Worm (Caenorhabditis elegans) whole organism, young adult: ENCODE measurements around the gene M163.21.
A peak's percentile ranks its signal among the peaks of the same experiment; 100 is the strongest.

Experiments
- C06A6.2 ChIP-seq: fragments of 200-800 bp; sonication (Bioruptor generic); conservative IDR thresholded peaks from 2 replicates; pipeline ENCODE4 v1.3.6; 2022; ENCODE audit warnings: missing genetic modification characterization, missing compliant biosample characterization
- F22D6.2 ChIP-seq: sonication (generic microtip); optimal IDR thresholded peaks from 2 replicates; lab custom pipeline; 2016; ENCODE audit warnings: mild to moderate bottlenecking, missing genetic modification characterization, missing compliant biosample characterization
- F39B2.1 ChIP-seq: fragments of 200-800 bp; sonication (Bioruptor generic); IDR thresholded peaks from 2 replicates; pipeline ENCODE4 v1.3.6; 2022; ENCODE audit warnings: missing genetic modification reagents, missing genetic modification characterization, missing compliant biosample characterization
- F57A8.1 ChIP-seq: fragments of 200-800 bp; sonication (Bioruptor generic); optimal IDR thresholded peaks from 2 replicates; lab custom pipeline; 2018; ENCODE audit warnings: mild to moderate bottlenecking, missing genetic modification characterization, moderate library complexity, missing compliant biosample characterization
- K11D2.4 ChIP-seq: fragments of 200-800 bp; sonication (Bioruptor generic); IDR thresholded peaks from 2 replicates; pipeline ENCODE4 v1.3.6; 2022; ENCODE audit warnings: missing genetic modification reagents, missing genetic modification characterization, missing compliant biosample characterization
- T07F8.4 ChIP-seq: sonication (generic microtip); optimal IDR thresholded peaks from 2 replicates; lab custom pipeline; 2016; ENCODE audit warnings: mild to moderate bottlenecking, missing genetic modification characterization, moderate library complexity, missing compliant biosample characterization
- Y95B8A.8 ChIP-seq: fragments of 200-800 bp; sonication (Bioruptor generic); IDR thresholded peaks from 2 replicates; pipeline ENCODE4 v1.3.6; 2022; ENCODE audit warnings: missing genetic modification reagents, missing genetic modification characterization, missing compliant biosample characterization
- akir-1 ChIP-seq: fragments of 200-800 bp; sonication (Bioruptor generic); optimal IDR thresholded peaks from 2 replicates; lab custom pipeline; 2018; ENCODE audit warnings: mild to moderate bottlenecking, missing genetic modification characterization, moderate library complexity, missing compliant biosample characterization
- ama-1 ChIP-seq, 3 experiments: fragments of 150-350 bp in 1 of 3; sonication (generic microtip) in 2 of 3; optimal IDR thresholded peaks; 2 replicates each; lab custom pipeline; 2014 to 2018; ENCODE audit warnings: missing biosample characterization in 2 of 3, missing genetic modification characterization in 2 of 3, missing genetic modification reagents in 2 of 3
- atf-7 ChIP-seq: sonication (generic microtip); optimal IDR thresholded peaks from 2 replicates; lab custom pipeline; 2017; ENCODE audit warnings: mild to moderate bottlenecking, missing genetic modification characterization, missing compliant biosample characterization
- athp-1 ChIP-seq: sonication (generic microtip); optimal IDR thresholded peaks from 2 replicates; lab custom pipeline; 2017; ENCODE audit warnings: mild to moderate bottlenecking, missing genetic modification characterization, missing compliant biosample characterization
- ccch-3 ChIP-seq: fragments of 200-800 bp; sonication (Bioruptor generic); optimal IDR thresholded peaks from 2 replicates; lab custom pipeline; 2018; ENCODE audit warnings: mild to moderate bottlenecking, missing genetic modification characterization, missing compliant biosample characterization
- cebp-1 ChIP-seq, 2 experiments: fragments of 200-800 bp in 1 of 2; sonication (Bioruptor generic) in 1 of 2; sonication (generic microtip) in 1 of 2; IDR thresholded peaks in 1 of 2; optimal IDR thresholded peaks in 1 of 2; 2 replicates each; pipeline versions ENCODE4 v1.3.6 to Lab custom; 2017 to 2022; ENCODE audit warnings: missing compliant biosample characterization in 2 of 2, missing genetic modification characterization in 2 of 2, mild to moderate bottlenecking in 1 of 2, missing genetic modification reagents in 1 of 2, moderate library complexity in 1 of 2
- ceh-27 ChIP-seq: fragments of 200-800 bp; sonication (Bioruptor generic); optimal IDR thresholded peaks from 2 replicates; lab custom pipeline; 2018; ENCODE audit warnings: mild to moderate bottlenecking, missing genetic modification characterization, moderate library complexity, missing compliant biosample characterization
- ceh-40 ChIP-seq: fragments of 200-800 bp; sonication (Bioruptor generic); IDR thresholded peaks from 2 replicates; pipeline ENCODE4 v1.3.6; 2022; ENCODE audit warnings: missing genetic modification characterization, missing compliant biosample characterization
- ceh-91 ChIP-seq: fragments of 200-800 bp; sonication (Bioruptor generic); IDR thresholded peaks from 2 replicates; pipeline ENCODE4 v1.3.6; 2022; ENCODE audit warnings: missing genetic modification reagents, missing genetic modification characterization, missing compliant biosample characterization
- chd-7 ChIP-seq: sonication (generic microtip); optimal IDR thresholded peaks from 2 replicates; lab custom pipeline; 2016; ENCODE audit warnings: mild to moderate bottlenecking, missing genetic modification characterization, moderate library complexity, missing compliant biosample characterization
- dpff-1 ChIP-seq: sonication (generic microtip); optimal IDR thresholded peaks from 2 replicates; lab custom pipeline; 2017; ENCODE audit warnings: mild to moderate bottlenecking, missing genetic modification characterization, missing compliant biosample characterization
- dpl-1 ChIP-seq: fragments of 150-350 bp; optimal IDR thresholded peaks from 2 replicates; lab custom pipeline; 2014; ENCODE audit warnings: missing biosample characterization, missing genetic modification reagents, missing genetic modification characterization
- egl-44 ChIP-seq: fragments of 200-800 bp; sonication (Bioruptor generic); IDR thresholded peaks from 2 replicates; pipeline ENCODE4 v1.3.6; 2022; ENCODE audit warnings: missing genetic modification reagents, missing genetic modification characterization, missing compliant biosample characterization
- egrh-3 ChIP-seq: fragments of 200-800 bp; sonication (Bioruptor generic); IDR thresholded peaks from 2 replicates; pipeline ENCODE4 v1.3.6; 2022; ENCODE audit warnings: missing genetic modification reagents, missing genetic modification characterization, missing compliant biosample characterization
- fkh-3 ChIP-seq: sonication (generic microtip); optimal IDR thresholded peaks from 2 replicates; lab custom pipeline; 2016; ENCODE audit warnings: mild to moderate bottlenecking, missing genetic modification characterization, missing compliant biosample characterization
- hsf-1 ChIP-seq: fragments of 200-800 bp; sonication (Bioruptor generic); IDR thresholded peaks from 2 replicates; pipeline ENCODE4 v1.3.6; 2022; ENCODE audit warnings: missing genetic modification reagents, missing genetic modification characterization, missing compliant biosample characterization
- let-526 ChIP-seq: fragments of 200-800 bp; sonication (Bioruptor generic); IDR thresholded peaks from 2 replicates; pipeline ENCODE4 v1.3.6; 2022; ENCODE audit warnings: missing genetic modification reagents, missing genetic modification characterization, missing compliant biosample characterization
- let-607 ChIP-seq, 2 experiments: fragments of 200-800 bp in 1 of 2; sonication (Bioruptor generic) in 1 of 2; sonication (generic microtip) in 1 of 2; optimal IDR thresholded peaks; 2 replicates each; lab custom pipeline; 2016 to 2018; ENCODE audit warnings: mild to moderate bottlenecking in 2 of 2, missing compliant biosample characterization in 2 of 2, missing genetic modification characterization in 2 of 2, moderate library complexity in 2 of 2, missing genotype in 1 of 2
- lin-54 ChIP-seq: fragments of 200-800 bp; sonication (Bioruptor generic); optimal IDR thresholded peaks from 2 replicates; lab custom pipeline; 2018; ENCODE audit warnings: mild to moderate bottlenecking, missing genetic modification characterization, missing compliant biosample characterization
- lir-1 ChIP-seq: fragments of 200-800 bp; sonication (Bioruptor generic); conservative IDR thresholded peaks from 2 replicates; pipeline ENCODE4 v1.3.6; 2022; ENCODE audit warnings: missing genetic modification reagents, missing genetic modification characterization, missing compliant biosample characterization
- lsl-1 ChIP-seq: fragments of 200-800 bp; sonication (Bioruptor generic); optimal IDR thresholded peaks from 2 replicates; lab custom pipeline; 2018; ENCODE audit warnings: mild to moderate bottlenecking, missing genetic modification characterization, moderate library complexity, missing compliant biosample characterization
- lsy-27 ChIP-seq: sonication (generic microtip); optimal IDR thresholded peaks from 2 replicates; lab custom pipeline; 2017; ENCODE audit warnings: missing genetic modification characterization, mild to moderate bottlenecking, missing compliant biosample characterization, antibody characterized with exemption, missing genotype, borderline replicate concordance; ENCODE audit not compliant: insufficient read depth
- madf-8 ChIP-seq: fragments of 200-800 bp; sonication (Bioruptor generic); conservative IDR thresholded peaks from 2 replicates; pipeline ENCODE4 v1.3.6; 2022; ENCODE audit warnings: missing genetic modification reagents, missing genetic modification characterization, missing compliant biosample characterization
- mcd-1 ChIP-seq: fragments of 200-800 bp; sonication (Bioruptor generic); IDR thresholded peaks from 2 replicates; pipeline ENCODE4 v1.3.6; 2022; ENCODE audit warnings: missing genetic modification reagents, missing genetic modification characterization, missing compliant biosample characterization
- nfya-2 ChIP-seq: fragments of 200-800 bp; sonication (Bioruptor generic); IDR thresholded peaks from 2 replicates; pipeline ENCODE4 v1.3.6; 2022; ENCODE audit warnings: missing genetic modification reagents, missing genetic modification characterization, missing compliant biosample characterization
- nhr-80 ChIP-seq: sonication (generic microtip); optimal IDR thresholded peaks from 2 replicates; lab custom pipeline; 2016; ENCODE audit warnings: missing genetic modification characterization, missing compliant biosample characterization
- nhr-90 ChIP-seq: sonication (generic microtip); optimal IDR thresholded peaks from 2 replicates; lab custom pipeline; 2016; ENCODE audit warnings: missing genotype, mild to moderate bottlenecking, missing genetic modification characterization, missing compliant biosample characterization
- pbrm-1 ChIP-seq: fragments of 200-800 bp; sonication (Bioruptor generic); IDR thresholded peaks from 2 replicates; pipeline ENCODE4 v1.3.6; 2022; ENCODE audit warnings: missing genetic modification reagents, missing genetic modification characterization, missing compliant biosample characterization
- pha-4 ChIP-seq: fragments of 150-350 bp; sonication (generic microtip); optimal IDR thresholded peaks from 2 replicates; lab custom pipeline; 2014; ENCODE audit warnings: missing biosample characterization, missing genetic modification reagents, missing genetic modification characterization
- rcor-1 ChIP-seq: fragments of 200-800 bp; sonication (Bioruptor generic); IDR thresholded peaks from 2 replicates; pipeline ENCODE4 v1.3.6; 2022; ENCODE audit warnings: missing genetic modification reagents, missing genetic modification characterization, missing compliant biosample characterization
- snpc-3.4 ChIP-seq: sonication (generic microtip); optimal IDR thresholded peaks from 2 replicates; lab custom pipeline; 2017; ENCODE audit warnings: missing genetic modification characterization, mild to moderate bottlenecking, missing compliant biosample characterization, antibody characterized with exemption, moderate library complexity, missing genotype, missing genetic modification reagents
- somi-1 ChIP-seq: fragments of 200-800 bp; sonication (Bioruptor generic); optimal IDR thresholded peaks from 2 replicates; lab custom pipeline; 2018; ENCODE audit warnings: mild to moderate bottlenecking, missing genetic modification characterization, missing compliant biosample characterization
- sptf-2 ChIP-seq: fragments of 200-800 bp; sonication (Bioruptor generic); optimal IDR thresholded peaks from 2 replicates; lab custom pipeline; 2018; ENCODE audit warnings: mild to moderate bottlenecking, missing genetic modification characterization, missing compliant biosample characterization
- tbp1 ChIP-seq: fragments of 200-800 bp; sonication (Bioruptor generic); optimal IDR thresholded peaks from 2 replicates; lab custom pipeline; 2018; ENCODE audit warnings: mild to moderate bottlenecking, missing genetic modification characterization, missing compliant biosample characterization
- xnd-1 ChIP-seq: sonication (generic microtip); optimal IDR thresholded peaks from 2 replicates; lab custom pipeline; 2016; ENCODE audit warnings: missing genotype, missing genetic modification reagents, missing genetic modification characterization, missing compliant biosample characterization
- zfh-2 ChIP-seq: fragments of 200-800 bp; sonication (Bioruptor generic); conservative IDR thresholded peaks from 2 replicates; pipeline ENCODE4 v1.3.6; 2022; ENCODE audit warnings: missing genetic modification reagents, missing genetic modification characterization, missing compliant biosample characterization
- zim-3 ChIP-seq: sonication (generic microtip); optimal IDR thresholded peaks from 2 replicates; lab custom pipeline; 2017; ENCODE audit warnings: mild to moderate bottlenecking, missing genetic modification characterization, moderate library complexity, missing compliant biosample characterization
- ztf-18 ChIP-seq: sonication (generic microtip); optimal IDR thresholded peaks from 2 replicates; lab custom pipeline; 2016; ENCODE audit warnings: missing genotype, mild to moderate bottlenecking, missing genetic modification characterization, missing compliant biosample characterization
- ztf-22 ChIP-seq: fragments of 200-800 bp; sonication (Bioruptor generic); optimal IDR thresholded peaks from 2 replicates; lab custom pipeline; 2018; ENCODE audit warnings: mild to moderate bottlenecking, missing genetic modification characterization, moderate library complexity, missing compliant biosample characterization
- ztf-3 ChIP-seq: fragments of 200-800 bp; sonication (Bioruptor generic); optimal IDR thresholded peaks from 2 replicates; lab custom pipeline; 2018; ENCODE audit warnings: mild to moderate bottlenecking, missing genetic modification characterization, missing compliant biosample characterization

The M163.21 gene

ce11 chrX:14502116-14502587 lies 35.5 kb downstream of the M163.21 start:
- no peak for TF ChIP-seq T07F8.4 (tag; lab: Kevin White, UChicago)
- TF ChIP-seq Y95B8A.8 (GFP tag; lab: Robert Waterston, UW): peak; percentile 61; the same call in 1 of the 2 replicates
- TF ChIP-seq lin-54: peak; percentile 12
- TF ChIP-seq dpl-1 (GFP tag; lab: Kevin White, UChicago): no peak
- 0 out of 2 replicates have a peak, but pooled peaks have one; percentile 43 for TF ChIP-seq egl-44 (GFP tag; lab: Robert Waterston, UW)
- no peak for TF ChIP-seq egrh-3
- TF ChIP-seq mcd-1 (GFP tag; lab: Robert Waterston, UW): no peak
- TF ChIP-seq nfya-2: no peak
- no peak for TF ChIP-seq akir-1 (GFP tag; lab: Kevin White, UChicago)
- TF ChIP-seq snpc-3.4 (tag; lab: Kevin White, UChicago): no peak
- TF ChIP-seq sptf-2: no peak
- no peak for TF ChIP-seq hsf-1 (GFP tag; lab: Robert Waterston, UW)
- no peak for TF ChIP-seq lsl-1 (GFP tag; lab: Kevin White, UChicago)
- TF ChIP-seq ceh-91 (GFP tag; lab: Robert Waterston, UW): no peak
- no peak for TF ChIP-seq lsy-27 (tag; lab: Kevin White, UChicago)
- TF ChIP-seq C06A6.2 (GFP tag; lab: Robert Waterston, UW): peak; percentile 74
- TF ChIP-seq zim-3 (tag; lab: Kevin White, UChicago): peak; percentile 3
- TF ChIP-seq lir-1 (GFP tag; lab: Robert Waterston, UW): peak; percentile 66
- no peak; the same call in 1 of the 2 replicates for TF ChIP-seq zfh-2 (GFP tag; lab: Robert Waterston, UW)
- TF ChIP-seq chd-7 (tag; lab: Kevin White, UChicago): peak; percentile 72
- peak; percentile 89 for TF ChIP-seq nhr-80 (tag; lab: Kevin White, UChicago)
- no peak for TF ChIP-seq ama-1 (optimal IDR thresholded peaks at IDR 0.05; lab: Kevin White, UChicago)
- TF ChIP-seq ama-1 (GFP tag; optimal IDR thresholded peaks at IDR 0.05; lab: Kevin White, UChicago): no peak
- TF ChIP-seq let-526: peak; percentile 74; the same call in 1 of the 2 replicates
- no peak for TF ChIP-seq F57A8.1 (GFP tag; lab: Kevin White, UChicago)
- no peak for TF ChIP-seq rcor-1 (GFP tag; lab: Robert Waterston, UW)
- TF ChIP-seq dpff-1: peak; percentile 17
- no peak for TF ChIP-seq athp-1 (tag; lab: Kevin White, UChicago)
- peak; percentile 91 for TF ChIP-seq ztf-22
- TF ChIP-seq ztf-18 (tag; lab: Kevin White, UChicago): peak; percentile 18
- peak; percentile 43 for TF ChIP-seq tbp1 (GFP tag; lab: Kevin White, UChicago)
- TF ChIP-seq nhr-90 (tag; lab: Kevin White, UChicago): peak; percentile 68
- peak; percentile 90 for TF ChIP-seq somi-1 (GFP tag; lab: Kevin White, UChicago)
- TF ChIP-seq xnd-1 (tag; lab: Kevin White, UChicago): no peak
- no peak for TF ChIP-seq ztf-3 (GFP tag; lab: Kevin White, UChicago)
- peak; percentile 33 for TF ChIP-seq pha-4 (tag; lab: Kevin White, UChicago)
- no peak for TF ChIP-seq ceh-40 (GFP tag; lab: Robert Waterston, UW)
- TF ChIP-seq F22D6.2 (tag; lab: Kevin White, UChicago): peak; percentile 44
- peak; percentile 37; the same call in 1 of the 2 replicates for TF ChIP-seq cebp-1 (GFP tag; IDR thresholded peaks at IDR 0.05; lab: Robert Waterston, UW)
- TF ChIP-seq cebp-1 (tag; optimal IDR thresholded peaks at IDR 0.05; lab: Kevin White, UChicago): peak; percentile 88
- peak; percentile 58 for TF ChIP-seq atf-7
- peak in 1 of 2 experiments; percentile 46 for TF ChIP-seq let-607 (tag; optimal IDR thresholded peaks at IDR 0.05; lab: Kevin White, UChicago)
- TF ChIP-seq ccch-3 (GFP tag; lab: Kevin White, UChicago): no peak
- no peak for TF ChIP-seq pbrm-1 (GFP tag; lab: Robert Waterston, UW)
- TF ChIP-seq madf-8 (GFP tag; lab: Robert Waterston, UW): no peak
- no peak for TF ChIP-seq fkh-3 (tag; lab: Kevin White, UChicago)
- TF ChIP-seq K11D2.4 (GFP tag; lab: Robert Waterston, UW): peak; percentile 83
- TF ChIP-seq ceh-27 (GFP tag; lab: Kevin White, UChicago): no peak
- no peak for TF ChIP-seq F39B2.1 (GFP tag; lab: Robert Waterston, UW)
